Worm (Caenorhabditis elegans) whole organism, L1 larva: ENCODE data around the gene cnc-11.

ENCODE experiments used
- aly-2 ChIP-seq: fragments of 150-350 bp; optimal IDR thresholded peaks from 2 replicates; lab custom pipeline; 2014; ENCODE audit warnings: missing biosample characterization, missing genetic modification characterization
- egl-27 ChIP-seq, 2 experiments: fragments of 150-350 bp in 1 of 2; sonication (generic microtip); optimal IDR thresholded peaks; 3 replicates each; lab custom pipeline; 2017 to 2018; ENCODE audit warnings: missing biosample characterization in 2 of 2, missing genetic modification characterization in 2 of 2, missing genetic modification reagents in 2 of 2
- lin-14 ChIP-seq: fragments of 200-800 bp; sonication (Bioruptor generic); optimal IDR thresholded peaks from 2 replicates; lab custom pipeline; 2018; ENCODE audit warnings: mild to moderate bottlenecking, missing genetic modification characterization, moderate library complexity, missing compliant biosample characterization
- lin-15B ChIP-seq: fragments of 150-350 bp; sonication (generic microtip); optimal IDR thresholded peaks from 3 replicates; lab custom pipeline; 2014; ENCODE audit warnings: missing biosample characterization, missing genetic modification characterization
- lin-39 ChIP-seq: fragments of 150-350 bp; optimal IDR thresholded peaks from 2 replicates; lab custom pipeline; 2014; ENCODE audit warnings: missing biosample characterization, missing genetic modification reagents, missing genetic modification characterization
- lsy-2 ChIP-seq, 2 experiments: fragments of 150-350 bp; optimal IDR thresholded peaks; 2 replicates each; lab custom pipeline; 2014; ENCODE audit warnings: missing biosample characterization in 2 of 2, missing genetic modification characterization in 2 of 2
- nhr-76 ChIP-seq: sonication (generic microtip); optimal IDR thresholded peaks from 2 replicates; lab custom pipeline; 2017; ENCODE audit warnings: missing biosample characterization, missing genetic modification characterization
- pqm-1 ChIP-seq: sonication (generic microtip); optimal IDR thresholded peaks from 3 replicates; lab custom pipeline; 2017; ENCODE audit warnings: missing biosample characterization, missing genetic modification characterization
- rnt-1 ChIP-seq: sonication (generic microtip); optimal IDR thresholded peaks from 2 replicates; lab custom pipeline; 2016; ENCODE audit warnings: mild to moderate bottlenecking, missing genetic modification characterization, moderate library complexity, missing compliant biosample characterization

DNA sequence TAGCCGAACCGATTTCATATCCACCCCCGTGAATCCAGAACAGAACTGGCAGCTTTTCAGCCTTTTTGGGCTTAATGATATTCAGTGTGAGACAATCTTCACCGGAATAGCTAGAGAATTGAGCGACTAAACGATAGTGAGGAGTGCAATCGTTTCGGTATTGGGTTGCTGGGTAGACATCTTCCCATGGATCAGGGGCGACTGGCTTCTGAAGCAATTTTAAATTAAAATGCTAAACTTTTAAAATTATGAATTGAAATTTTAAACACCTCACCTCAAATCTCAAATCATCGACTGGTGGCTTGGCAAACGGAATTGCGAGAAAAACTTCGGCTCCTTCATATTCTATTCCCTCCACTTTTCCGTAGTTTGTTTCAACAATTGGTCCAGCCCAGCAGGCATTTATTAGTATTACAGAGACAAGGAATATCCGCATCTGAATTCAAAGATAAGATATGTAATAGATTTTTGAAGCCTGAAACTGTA lies 10.4 kb upstream of the cnc-11 start, which contains the start of gene ges-1:
- TF ChIP-seq pqm-1 (tag; lab: Kevin White, UChicago) (no peak), lsy-2 (tag; optimal IDR thresholded peaks at IDR 0.05; lab: Kevin White, UChicago) (no peak), lin-39 (no peak), aly-2 (tag; lab: Kevin White, UChicago) (no peak), lin-15B (tag; lab: Kevin White, UChicago) (no peak), nhr-76 (tag; lab: Kevin White, UChicago) (no peak), egl-27 (tag; optimal IDR thresholded peaks at IDR 0.05; lab: Kevin White, UChicago) (no peak), lin-14 (no peak), rnt-1 (tag; lab: Kevin White, UChicago) (no peak)
